Fruit fly (Drosophila melanogaster) whole organism, embryonic: ENCODE results near the gene Sidpn.

Source experiments
- Aef1 ChIP-seq: fragments of 200-800 bp; sonication (Bioruptor generic); IDR thresholded peaks from 3 replicates; pipeline ENCODE4 v1.3.6; 2022; ENCODE audit warnings: missing biosample characterization, missing genetic modification characterization
- C15 ChIP-seq: fragments of 200-800 bp; sonication (Bioruptor generic); IDR thresholded peaks from 3 replicates; pipeline ENCODE4 v1.3.6; 2022; ENCODE audit warnings: missing biosample characterization, missing genetic modification characterization
- CG1024 ChIP-seq: fragments of 200-800 bp; sonication (Bioruptor generic); IDR thresholded peaks from 2 replicates; pipeline ENCODE4 v1.3.6; 2022; ENCODE audit warnings: missing biosample characterization, missing genetic modification characterization
- CG10543 ChIP-seq: fragments of 200-800 bp; sonication (Bioruptor generic); optimal IDR thresholded peaks from 3 replicates; lab custom pipeline; 2017; ENCODE audit warnings: missing biosample characterization, mild to moderate bottlenecking, missing genetic modification characterization, moderate library complexity
- CG11695 ChIP-seq: fragments of 200-800 bp; sonication (Bioruptor generic); IDR thresholded peaks from 3 replicates; pipeline ENCODE4 v1.3.6; 2022; ENCODE audit warnings: missing biosample characterization, missing genetic modification characterization
- CG12071 ChIP-seq: fragments of 200-800 bp; sonication (Bioruptor generic); optimal IDR thresholded peaks from 3 replicates; lab custom pipeline; 2018; ENCODE audit warnings: missing biosample characterization, mild to moderate bottlenecking, missing genetic modification characterization
- CG14441 ChIP-seq: fragments of 200-800 bp; sonication (Bioruptor generic); IDR thresholded peaks from 2 replicates; pipeline ENCODE4 v1.3.6; 2022; ENCODE audit warnings: missing biosample characterization, missing genetic modification characterization
- CG15601 ChIP-seq: fragments of 200-800 bp; sonication (Bioruptor generic); optimal IDR thresholded peaks from 3 replicates; lab custom pipeline; 2019; ENCODE audit warnings: missing biosample characterization, mild to moderate bottlenecking, missing genetic modification characterization, moderate library complexity
- CG17186 ChIP-seq: fragments of 200-800 bp; sonication (Bioruptor generic); optimal IDR thresholded peaks from 3 replicates; lab custom pipeline; 2017; ENCODE audit warnings: missing biosample characterization, missing genetic modification reagents, missing genetic modification characterization
- CG17829 ChIP-seq: fragments of 200-800 bp; optimal IDR thresholded peaks from 2 replicates; lab custom pipeline; 2019; ENCODE audit warnings: missing biosample characterization, mild to moderate bottlenecking, missing genetic modification characterization, moderate library complexity
- CG2116 ChIP-seq: fragments of 200-800 bp; sonication (Bioruptor generic); optimal IDR thresholded peaks from 3 replicates; lab custom pipeline; 2018; ENCODE audit warnings: missing biosample characterization, mild to moderate bottlenecking, missing genetic modification characterization
- CG31224 ChIP-seq: fragments of 200-800 bp; sonication (Bioruptor generic); IDR thresholded peaks from 2 replicates; pipeline ENCODE4 v1.3.6; 2022; ENCODE audit warnings: missing biosample characterization, missing genetic modification characterization
- CG34376 ChIP-seq: fragments of 200-800 bp; sonication (Bioruptor generic); optimal IDR thresholded peaks from 2 replicates; lab custom pipeline; 2018; ENCODE audit warnings: missing biosample characterization, mild to moderate bottlenecking, missing genetic modification characterization
- CG6689 ChIP-seq: fragments of 200-800 bp; sonication (Bioruptor generic); IDR thresholded peaks from 2 replicates; pipeline ENCODE4 v1.3.6; 2022; ENCODE audit warnings: missing biosample characterization, missing genetic modification characterization
- CG6813 ChIP-seq: fragments of 200-800 bp; sonication (Bioruptor generic); optimal IDR thresholded peaks from 2 replicates; lab custom pipeline; 2017; ENCODE audit warnings: missing biosample characterization, missing genetic modification characterization, mild to moderate bottlenecking, moderate library complexity, missing genetic modification reagents
- CG8359 ChIP-seq: fragments of 200-800 bp; sonication (Bioruptor generic); optimal IDR thresholded peaks from 2 replicates; lab custom pipeline; 2017; ENCODE audit warnings: missing biosample characterization, mild to moderate bottlenecking, missing genetic modification characterization, borderline replicate concordance
- CG9609 ChIP-seq: fragments of 200-800 bp; sonication (Bioruptor generic); optimal IDR thresholded peaks from 3 replicates; lab custom pipeline; 2016; ENCODE audit warnings: missing biosample characterization, missing genetic modification characterization
- E2f1 ChIP-seq: fragments of 200-800 bp; sonication (Bioruptor generic); IDR thresholded peaks from 2 replicates; pipeline ENCODE4 v1.3.6; 2022; ENCODE audit warnings: missing biosample characterization, missing genetic modification characterization
- Fer1 ChIP-seq: fragments of 200-800 bp; sonication (Bioruptor generic); optimal IDR thresholded peaks from 2 replicates; lab custom pipeline; 2017; ENCODE audit warnings: missing biosample characterization, mild to moderate bottlenecking, missing genetic modification characterization
- Fer2 ChIP-seq: fragments of 200-800 bp; sonication (Bioruptor generic); optimal IDR thresholded peaks from 2 replicates; lab custom pipeline; 2018; ENCODE audit warnings: missing biosample characterization, mild to moderate bottlenecking, missing genetic modification characterization, moderate library complexity
- Fer3 ChIP-seq: fragments of 200-800 bp; sonication (Bioruptor generic); optimal IDR thresholded peaks from 2 replicates; lab custom pipeline; 2018; ENCODE audit warnings: missing biosample characterization, mild to moderate bottlenecking, missing genetic modification characterization, moderate library complexity
- Hr3 ChIP-seq: fragments of 200-800 bp; sonication (Bioruptor generic); optimal IDR thresholded peaks from 3 replicates; lab custom pipeline; 2016; ENCODE audit warnings: missing biosample characterization, missing genetic modification characterization
- NC2β ChIP-seq: fragments of 200-800 bp; sonication (Bioruptor generic); optimal IDR thresholded peaks from 2 replicates; lab custom pipeline; 2016; ENCODE audit warnings: missing biosample characterization, missing genetic modification characterization
- Neu2 ChIP-seq: fragments of 200-800 bp; sonication (Bioruptor generic); optimal IDR thresholded peaks from 3 replicates; lab custom pipeline; 2016; ENCODE audit warnings: missing biosample characterization, missing genetic modification characterization, borderline replicate concordance
- Oli ChIP-seq: fragments of 200-800 bp; sonication (Bioruptor generic); optimal IDR thresholded peaks from 2 replicates; lab custom pipeline; 2018; ENCODE audit warnings: missing biosample characterization, mild to moderate bottlenecking, missing genetic modification characterization, moderate library complexity
- Spps ChIP-seq: fragments of 200-800 bp; sonication (Bioruptor generic); optimal IDR thresholded peaks from 2 replicates; lab custom pipeline; 2018; ENCODE audit warnings: missing biosample characterization, mild to moderate bottlenecking, missing genetic modification characterization
- Sry-β ChIP-seq: fragments of 200-800 bp; sonication (Bioruptor generic); optimal IDR thresholded peaks from 2 replicates; lab custom pipeline; 2018; ENCODE audit warnings: missing biosample characterization, mild to moderate bottlenecking, missing genetic modification characterization, moderate library complexity
- Sry-δ ChIP-seq: fragments of 200-800 bp; sonication (Bioruptor generic); optimal IDR thresholded peaks from 2 replicates; lab custom pipeline; 2016; ENCODE audit warnings: missing biosample characterization, missing genetic modification characterization
- TFAM ChIP-seq: fragments of 200-800 bp; sonication (Bioruptor generic); optimal IDR thresholded peaks from 2 replicates; lab custom pipeline; 2017; ENCODE audit warnings: missing biosample characterization, missing genetic modification characterization, inconsistent platforms
- Vsx1 ChIP-seq: fragments of 200-800 bp; sonication (Bioruptor generic); optimal IDR thresholded peaks from 2 replicates; lab custom pipeline; 2017; ENCODE audit warnings: missing biosample characterization, mild to moderate bottlenecking, missing genetic modification characterization, missing genetic modification reagents
- caup ChIP-seq: fragments of 200-800 bp; sonication (Bioruptor generic); optimal IDR thresholded peaks from 3 replicates; lab custom pipeline; 2017; ENCODE audit warnings: missing biosample characterization, mild to moderate bottlenecking, missing genetic modification characterization, moderate library complexity; ENCODE audit not compliant: severe bottlenecking
- chinmo ChIP-seq: fragments of 200-800 bp; sonication (Bioruptor generic); IDR thresholded peaks from 4 replicates; pipeline ENCODE4 v1.3.6; 2022; ENCODE audit warnings: missing biosample characterization, missing genetic modification characterization; ENCODE audit not compliant: partially characterized antibody
- chn ChIP-seq: fragments of 200-800 bp; sonication (Bioruptor generic); optimal IDR thresholded peaks from 2 replicates; lab custom pipeline; 2016; ENCODE audit warnings: missing biosample characterization, missing genetic modification characterization
- fd96Cb ChIP-seq: fragments of 200-800 bp; sonication (Bioruptor generic); optimal IDR thresholded peaks from 2 replicates; lab custom pipeline; 2018; ENCODE audit warnings: missing biosample characterization, mild to moderate bottlenecking, missing genetic modification characterization, moderate library complexity
- gt ChIP-seq: fragments of 200-800 bp; sonication (Bioruptor generic); IDR thresholded peaks from 2 replicates; pipeline ENCODE4 v1.3.6; 2022; ENCODE audit warnings: missing biosample characterization, missing genetic modification characterization
- ham ChIP-seq: fragments of 200-800 bp; sonication (Bioruptor generic); IDR thresholded peaks from 2 replicates; pipeline ENCODE4 v1.3.6; 2022; ENCODE audit warnings: missing biosample characterization, missing genetic modification characterization
- hb ChIP-seq: fragments of 200-800 bp; sonication (Bioruptor generic); IDR thresholded peaks from 3 replicates; pipeline ENCODE4 v1.3.6; 2022; ENCODE audit warnings: missing biosample characterization, missing genetic modification characterization; ENCODE audit not compliant: partially characterized antibody
- kni ChIP-seq: fragments of 200-800 bp; sonication (Bioruptor generic); optimal IDR thresholded peaks from 3 replicates; lab custom pipeline; 2017; ENCODE audit warnings: mild to moderate bottlenecking, missing biosample characterization, missing genetic modification reagents, missing genetic modification characterization
- knrl ChIP-seq: fragments of 200-800 bp; sonication (Bioruptor generic); IDR thresholded peaks from 3 replicates; pipeline ENCODE4 v1.3.6; 2022; ENCODE audit warnings: missing biosample characterization, missing genetic modification characterization; ENCODE audit not compliant: partially characterized antibody
- lab ChIP-seq: fragments of 200-800 bp; sonication (Bioruptor generic); optimal IDR thresholded peaks from 3 replicates; lab custom pipeline; 2017; ENCODE audit warnings: missing biosample characterization, missing genetic modification characterization, mild to moderate bottlenecking, moderate library complexity, missing genetic modification reagents
- nau ChIP-seq: fragments of 200-800 bp; sonication (Bioruptor generic); optimal IDR thresholded peaks from 3 replicates; lab custom pipeline; 2017; ENCODE audit warnings: missing biosample characterization, mild to moderate bottlenecking, missing genetic modification characterization, missing genetic modification reagents
- nerfin-2 ChIP-seq: fragments of 200-800 bp; sonication (Bioruptor generic); IDR thresholded peaks from 2 replicates; pipeline ENCODE4 v1.3.6; 2022; ENCODE audit warnings: missing biosample characterization, missing genetic modification characterization; ENCODE audit not compliant: partially characterized antibody
- oc ChIP-seq: fragments of 200-800 bp; sonication (Bioruptor generic); optimal IDR thresholded peaks from 2 replicates; lab custom pipeline; 2018; ENCODE audit warnings: missing biosample characterization, mild to moderate bottlenecking, missing genetic modification characterization, moderate library complexity
- so ChIP-seq: fragments of 200-800 bp; sonication (Bioruptor generic); IDR thresholded peaks from 3 replicates; pipeline ENCODE4 v1.3.6; 2022; ENCODE audit warnings: missing biosample characterization, missing genetic modification characterization
- tna ChIP-seq: fragments of 200-800 bp; sonication (Bioruptor generic); IDR thresholded peaks from 2 replicates; pipeline ENCODE4 v1.3.6; 2022; ENCODE audit warnings: missing biosample characterization, missing genetic modification characterization; ENCODE audit not compliant: partially characterized antibody
- vnd ChIP-seq: fragments of 200-800 bp; sonication (Bioruptor generic); IDR thresholded peaks from 3 replicates; pipeline ENCODE4 v1.3.6; 2022; ENCODE audit warnings: missing biosample characterization, missing genetic modification characterization; ENCODE audit not compliant: partially characterized antibody
- wor ChIP-seq: fragments of 200-800 bp; sonication (Bioruptor generic); IDR thresholded peaks from 2 replicates; pipeline ENCODE4 v1.3.6; 2022; ENCODE audit warnings: missing biosample characterization, missing genetic modification characterization

The Sidpn gene

DNA sequence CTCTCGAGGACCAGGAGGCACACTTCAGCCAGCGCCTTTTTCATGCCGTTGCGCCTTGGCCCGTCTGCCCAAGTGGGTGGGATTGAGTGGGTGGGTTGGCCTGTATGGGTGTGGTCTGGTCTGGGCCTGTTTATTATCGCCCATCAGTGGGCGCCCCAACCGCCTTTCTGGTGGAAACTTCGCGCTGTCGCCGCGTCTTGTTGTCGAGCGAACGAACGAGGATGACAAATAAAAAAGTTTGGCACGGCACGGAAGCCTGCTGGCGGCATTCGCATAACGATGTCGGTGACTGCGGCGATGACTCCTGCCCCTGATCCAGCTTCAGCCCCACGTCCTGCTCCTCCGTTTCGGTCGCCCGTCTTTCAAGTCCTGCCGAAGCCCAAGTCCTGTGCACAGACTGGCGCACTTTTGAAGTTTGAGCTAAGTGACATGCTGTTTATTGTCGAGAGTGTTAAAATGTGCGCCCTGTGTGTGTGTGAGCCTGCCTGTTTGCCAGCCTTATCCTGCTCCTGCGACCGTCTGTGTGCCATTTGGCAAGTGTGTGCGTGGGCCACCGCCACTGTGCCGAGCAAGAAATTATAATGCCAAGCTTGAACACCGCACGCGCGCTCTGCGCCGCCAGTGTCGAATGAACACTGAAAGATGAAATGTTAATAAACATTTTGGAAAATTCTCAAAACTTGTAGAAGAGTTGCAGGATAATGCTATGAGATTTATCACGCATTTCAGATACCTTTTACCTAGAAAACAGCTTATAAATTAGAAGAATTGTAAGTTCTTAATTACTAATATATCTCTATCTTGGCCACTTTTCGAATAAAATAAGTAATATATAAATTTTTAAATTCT lies 13.3 kb upstream of the Sidpn start (continued):
- TF ChIP-seq vnd (0 out of 3 replicates have a peak, but pooled peaks have one; percentile 29), CG10543 (GFP tag; lab: Kevin White, UChicago) (peak; percentile 72), Sry-β (GFP tag; lab: Kevin White, UChicago) (no peak), Fer3 (peak; percentile 80), fd96Cb (tag; lab: Kevin White, UChicago) (peak; percentile 67), CG12071 (GFP tag; lab: Kevin White, UChicago) (no peak), CG6813 (peak; percentile 70), ham (GFP tag; lab: Robert Waterston, UW) (no peak), Fer1 (GFP tag; lab: Kevin White, UChicago) (peak; percentile 91), tna (GFP tag; lab: Robert Waterston, UW) (no peak), chn (no peak), Aef1 (GFP tag; lab: Robert Waterston, UW) (peak; percentile 58; the same call in 2 of the 3 replicates), CG9609 (no peak), Fer2 (peak; percentile 31), nau (GFP tag; lab: Kevin White, UChicago) (peak; percentile 56), gt (GFP tag; lab: Robert Waterston, UW) (no peak), CG2116 (peak; percentile 24), CG17186 (GFP tag; lab: Kevin White, UChicago) (no peak), CG14441 (GFP tag; lab: Robert Waterston, UW) (peak; percentile 50), C15 (no peak), E2f1 (GFP tag; lab: Robert Waterston, UW) (peak; percentile 47), kni (no peak), nerfin-2 (GFP tag; lab: Robert Waterston, UW) (no peak), Spps (tag; lab: Kevin White, UChicago) (no peak), so (GFP tag; lab: Robert Waterston, UW) (peak; percentile 68; the same call in 1 of the 3 replicates), CG34376 (GFP tag; lab: Kevin White, UChicago) (peak; percentile 75), lab (GFP tag; lab: Kevin White, UChicago) (peak; percentile 90), CG17829 (tag; lab: Kevin White, UChicago) (peak; percentile 68), Neu2 (no peak), Hr3 (GFP tag; lab: Kevin White, UChicago) (peak; percentile 50), CG8359 (GFP tag; lab: Kevin White, UChicago) (peak; percentile 27), CG11695 (GFP tag; lab: Robert Waterston, UW) (peak; percentile 68; the same call in 1 of the 3 replicates), Vsx1 (GFP tag; lab: Kevin White, UChicago) (peak; percentile 50), wor (GFP tag; lab: Robert Waterston, UW) (peak; percentile 46; the same call in 1 of the 2 replicates), CG15601 (tag; lab: Kevin White, UChicago) (peak; percentile 66), TFAM (GFP tag; lab: Kevin White, UChicago) (no peak), Sry-δ (GFP tag; lab: Kevin White, UChicago) (no peak), CG6689 (peak; percentile 53; the same call in 1 of the 2 replicates), NC2β (GFP tag; lab: Kevin White, UChicago) (no peak), oc (tag; lab: Kevin White, UChicago) (peak; percentile 28), hb (no peak), CG31224 (GFP tag; lab: Robert Waterston, UW) (peak; percentile 51; the same call in 1 of the 2 replicates), chinmo (GFP tag; lab: Robert Waterston, UW) (0 out of 4 replicates have a peak, but pooled peaks have one; percentile 58), CG1024 (GFP tag; lab: Robert Waterston, UW) (no peak), knrl (no peak), Oli (tag; lab: Kevin White, UChicago) (peak; percentile 76), caup (GFP tag; lab: Kevin White, UChicago) (peak; percentile 83)
